Worm (Caenorhabditis elegans) whole organism, L4 larva: ENCODE data around the gene C01B10.7.

ENCODE experiments used
- Y75B8A.6 ChIP-seq: fragments of 200-800 bp; sonication (Bioruptor generic); IDR thresholded peaks from 2 replicates; pipeline ENCODE4 v1.3.6; 2022; ENCODE audit warnings: missing genetic modification reagents, missing genetic modification characterization, missing compliant biosample characterization
- mep-1 ChIP-seq: fragments of 150-350 bp; sonication (generic microtip); optimal IDR thresholded peaks from 3 replicates; lab custom pipeline; 2014; ENCODE audit warnings: missing biosample characterization, missing genetic modification characterization
- pha-4 ChIP-seq, 2 experiments: fragments of 150-350 bp in 1 of 2; fragments of 200-800 bp in 1 of 2; sonication (Bioruptor generic) in 1 of 2; IDR thresholded peaks in 1 of 2; optimal IDR thresholded peaks in 1 of 2; 2 replicates each; pipeline versions ENCODE4 v1.3.6 to Lab custom; 2014 to 2022; ENCODE audit warnings: missing genetic modification characterization in 2 of 2, missing genetic modification reagents in 2 of 2, missing biosample characterization in 1 of 2, missing compliant biosample characterization in 1 of 2
- skn-1 ChIP-seq: fragments of 150-350 bp; optimal IDR thresholded peaks from 2 replicates; lab custom pipeline; 2014; ENCODE audit warnings: missing biosample characterization, missing genetic modification characterization
- snpc-4 ChIP-seq: fragments of 150-350 bp; optimal IDR thresholded peaks from 2 replicates; lab custom pipeline; 2014; ENCODE audit warnings: missing biosample characterization, missing genetic modification characterization

DNA sequence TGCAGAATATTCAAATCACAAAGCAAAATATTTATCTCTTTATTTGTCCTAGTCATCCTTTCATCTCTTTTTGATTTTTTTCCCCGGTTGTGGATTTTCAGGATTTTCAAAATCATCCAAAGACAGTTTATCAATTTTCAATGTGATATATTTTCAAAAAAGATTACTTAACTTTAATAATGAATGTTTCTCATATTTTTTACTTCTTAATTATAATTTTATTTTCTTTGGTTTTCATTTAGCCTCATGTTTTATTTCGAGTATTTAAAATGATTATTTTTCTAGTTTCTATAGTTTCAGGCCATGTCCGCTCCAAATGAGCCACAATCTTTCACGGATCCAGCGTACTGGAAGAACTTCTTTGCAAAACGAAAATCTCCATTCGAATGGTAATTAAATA, 3.6 kb upstream of the C01B10.7 start, which contains the start of gene metl-13:
- TF ChIP-seq snpc-4 (tag; lab: Kevin White, UChicago), result no peak
- no peak for TF ChIP-seq pha-4 (GFP tag; IDR thresholded peaks at IDR 0.05; lab: Robert Waterston, UW)
- TF ChIP-seq pha-4 (tag; optimal IDR thresholded peaks at IDR 0.05; lab: Kevin White, UChicago), result no peak
- TF ChIP-seq mep-1 (tag; lab: Kevin White, UChicago), result no peak
- no peak for TF ChIP-seq Y75B8A.6 (GFP tag; lab: Robert Waterston, UW)
- TF ChIP-seq skn-1 (tag; lab: Kevin White, UChicago), result no peak
